Fruit fly (Drosophila melanogaster) whole organism, prepupa: ENCODE data around the gene CG16865.

ENCODE experiments used
- CG1621 ChIP-seq: fragments of 200-800 bp; sonication (Bioruptor generic); optimal IDR thresholded peaks from 3 replicates; lab custom pipeline; 2018; ENCODE audit warnings: missing biosample characterization, mild to moderate bottlenecking, missing genetic modification characterization
- CG16779 ChIP-seq: fragments of 200-800 bp; sonication (Bioruptor generic); optimal IDR thresholded peaks from 3 replicates; lab custom pipeline; 2017; ENCODE audit warnings: missing biosample characterization, mild to moderate bottlenecking, missing genetic modification characterization
- CG4318 ChIP-seq: fragments of 200-800 bp; sonication (Bioruptor generic); optimal IDR thresholded peaks from 3 replicates; lab custom pipeline; 2017; ENCODE audit warnings: missing biosample characterization, mild to moderate bottlenecking, missing genetic modification characterization
- CG6792 ChIP-seq: fragments of 200-800 bp; sonication (Bioruptor generic); optimal IDR thresholded peaks from 3 replicates; lab custom pipeline; 2016; ENCODE audit warnings: missing biosample characterization, missing genetic modification characterization
- CG8632 ChIP-seq: fragments of 200-800 bp; sonication (Bioruptor generic); optimal IDR thresholded peaks from 3 replicates; lab custom pipeline; 2016; ENCODE audit warnings: missing biosample characterization, missing genetic modification characterization
- Gug ChIP-seq: fragments of 200-800 bp; sonication (Bioruptor generic); IDR thresholded peaks from 2 replicates; pipeline ENCODE4 v1.3.6; 2022; ENCODE audit warnings: missing biosample characterization, missing genetic modification characterization
- Met ChIP-seq: fragments of 200-800 bp; sonication (Bioruptor generic); optimal IDR thresholded peaks from 3 replicates; lab custom pipeline; 2016; ENCODE audit warnings: missing biosample characterization, missing genetic modification characterization
- Sox102F ChIP-seq: fragments of 200-800 bp; sonication (Bioruptor generic); optimal IDR thresholded peaks from 2 replicates; lab custom pipeline; 2016; ENCODE audit warnings: missing biosample characterization, mild to moderate bottlenecking, missing genetic modification characterization
- topi ChIP-seq: fragments of 200-800 bp; sonication (Bioruptor generic); optimal IDR thresholded peaks from 3 replicates; lab custom pipeline; 2016; ENCODE audit warnings: missing biosample characterization, missing genetic modification characterization
- vri ChIP-seq: fragments of 200-800 bp; sonication (Bioruptor generic); optimal IDR thresholded peaks from 3 replicates; lab custom pipeline; 2016; ENCODE audit warnings: missing biosample characterization, mild to moderate bottlenecking, missing genetic modification characterization

dm6 chr2L:13845178-13845577 lies 33.9 kb downstream of the CG16865 start, which contains the start of gene CG8997:
- no peak for TF ChIP-seq Sox102F (GFP tag; lab: Kevin White, UChicago)
- no peak for TF ChIP-seq Met (GFP tag; lab: Kevin White, UChicago)
- no peak for TF ChIP-seq vri
- TF ChIP-seq CG8632, result no peak
- no peak for TF ChIP-seq CG1621 (tag; lab: Kevin White, UChicago)
- TF ChIP-seq topi, result no peak
- TF ChIP-seq Gug (GFP tag; lab: Robert Waterston, UW), result no peak
- TF ChIP-seq CG6792 (GFP tag; lab: Kevin White, UChicago), result no peak
- no peak for TF ChIP-seq CG16779 (tag; lab: Kevin White, UChicago)
- TF ChIP-seq CG4318 (GFP tag; lab: Kevin White, UChicago), result no peak
